Worm (Caenorhabditis elegans) whole organism, midembryonic: ENCODE results near the gene ZK795.2.

Experiments
- T22C8.4 ChIP-seq: fragments of 200-800 bp; sonication (Bioruptor generic); IDR thresholded peaks from 2 replicates; pipeline ENCODE4 v1.3.6; 2022; ENCODE audit warnings: missing genetic modification characterization, missing compliant biosample characterization
- cog-1 ChIP-seq: sonication (generic microtip); optimal IDR thresholded peaks from 2 replicates; lab custom pipeline; 2016; ENCODE audit warnings: missing genetic modification characterization, missing compliant biosample characterization
- flt-1 ChIP-seq: fragments of 200-800 bp; sonication (Bioruptor generic); IDR thresholded peaks from 2 replicates; pipeline ENCODE4 v1.3.6; 2022; ENCODE audit warnings: missing genetic modification characterization, missing compliant biosample characterization
- klf-2 ChIP-seq: fragments of 200-800 bp; sonication (Bioruptor generic); conservative IDR thresholded peaks from 2 replicates; pipeline ENCODE4 v1.3.6; 2022; ENCODE audit warnings: missing genetic modification reagents, missing genetic modification characterization, missing compliant biosample characterization
- med-1 ChIP-seq: sonication (generic microtip); optimal IDR thresholded peaks from 2 replicates; lab custom pipeline; 2017; ENCODE audit warnings: missing genetic modification characterization, mild to moderate bottlenecking, missing compliant biosample characterization, antibody characterized with exemption, missing genetic modification reagents; ENCODE audit not compliant: insufficient read depth
- ref-1 ChIP-seq: fragments of 200-800 bp; sonication (Bioruptor generic); conservative IDR thresholded peaks from 2 replicates; pipeline ENCODE4 v1.3.6; 2022; ENCODE audit warnings: missing genetic modification reagents, missing genetic modification characterization, missing compliant biosample characterization
- tab-1 ChIP-seq: fragments of 200-800 bp; sonication (Bioruptor generic); IDR thresholded peaks from 2 replicates; pipeline ENCODE4 v1.3.6; 2022; ENCODE audit warnings: missing genetic modification characterization, missing compliant biosample characterization
- ztf-23 ChIP-seq: fragments of 200-800 bp; sonication (Bioruptor generic); IDR thresholded peaks from 2 replicates; pipeline ENCODE4 v1.3.6; 2022; ENCODE audit warnings: missing genetic modification reagents, missing genetic modification characterization, missing compliant biosample characterization
- ztf-29 ChIP-seq: fragments of 200-800 bp; sonication (Bioruptor generic); IDR thresholded peaks from 2 replicates; pipeline ENCODE4 v1.3.6; 2022; ENCODE audit warnings: missing genetic modification reagents, missing genetic modification characterization, missing compliant biosample characterization

Gene ZK795.2

ce11 chrIV:12558925-12559450, at the start of gene ZK795.2, which contains the start of gene ZK795.3:
TSS of gene ZK795.2 (minus strand) at chrIV:12558975.
TSS of gene ZK795.3 (plus strand) at chrIV:12559365.
- no peak for TF ChIP-seq cog-1 (tag; lab: Kevin White, UChicago)

ce11 chrIV:12605401-12605800, 46.6 kb upstream of the ZK795.2 start, which contains the start of gene Y55D9A.2:
TSS of gene Y55D9A.2 (minus strand) at chrIV:12605431.
- TF ChIP-seq ztf-29 (GFP tag; lab: Robert Waterston, UW): no peak
- TF ChIP-seq T22C8.4 (GFP tag; lab: Robert Waterston, UW): no peak
- TF ChIP-seq flt-1 (GFP tag; lab: Robert Waterston, UW): 0 out of 2 replicates have a peak, but pooled peaks have one; percentile 40
- TF ChIP-seq cog-1 (tag; lab: Kevin White, UChicago): no peak

- TF ChIP-seq ztf-29 (GFP tag; lab: Robert Waterston, UW) (no peak), tab-1 (GFP tag; lab: Robert Waterston, UW) (no peak), med-1 (GFP tag; lab: Kevin White, UChicago) (no peak), cog-1 (tag; lab: Kevin White, UChicago) (no peak), klf-2 (GFP tag; lab: Robert Waterston, UW) (no peak), T22C8.4 (GFP tag; lab: Robert Waterston, UW) (no peak), ref-1 (GFP tag; lab: Robert Waterston, UW) (no peak)
Observed at ce11 chrIV:12600941-12601340, 42.2 kb upstream of the ZK795.2 start.

ce11 chrIV:12599158-12599557, 40.4 kb upstream of the ZK795.2 start, which contains the start of gene pgp-1:
TSS of gene pgp-1 (minus strand) at chrIV:12599169.
- TF ChIP-seq ztf-29 (GFP tag; lab: Robert Waterston, UW) (no peak), med-1 (GFP tag; lab: Kevin White, UChicago) (no peak), ref-1 (GFP tag; lab: Robert Waterston, UW) (no peak), T22C8.4 (GFP tag; lab: Robert Waterston, UW) (no peak), klf-2 (GFP tag; lab: Robert Waterston, UW) (no peak), flt-1 (GFP tag; lab: Robert Waterston, UW) (no peak), cog-1 (tag; lab: Kevin White, UChicago) (no peak), tab-1 (GFP tag; lab: Robert Waterston, UW) (no peak), ztf-23 (GFP tag; lab: Robert Waterston, UW) (no peak)

- TF ChIP-seq ref-1 (GFP tag; lab: Robert Waterston, UW) (no peak), cog-1 (tag; lab: Kevin White, UChicago) (no peak), T22C8.4 (GFP tag; lab: Robert Waterston, UW) (no peak), ztf-29 (GFP tag; lab: Robert Waterston, UW) (no peak), ztf-23 (GFP tag; lab: Robert Waterston, UW) (no peak), flt-1 (GFP tag; lab: Robert Waterston, UW) (no peak), tab-1 (GFP tag; lab: Robert Waterston, UW) (no peak), med-1 (GFP tag; lab: Kevin White, UChicago) (no peak)
Observed at ce11 chrIV:12596960-12597359, 38.2 kb upstream of the ZK795.2 start.

ce11 chrIV:12594574-12594973, 35.8 kb upstream of the ZK795.2 start:
- TF ChIP-seq tab-1 (GFP tag; lab: Robert Waterston, UW) (peak; percentile 80), med-1 (GFP tag; lab: Kevin White, UChicago) (peak; percentile 49), T22C8.4 (GFP tag; lab: Robert Waterston, UW) (peak; percentile 76), ref-1 (GFP tag; lab: Robert Waterston, UW) (peak; percentile 51; the same call in 1 of the 2 replicates), ztf-23 (GFP tag; lab: Robert Waterston, UW) (peak; percentile 88), klf-2 (GFP tag; lab: Robert Waterston, UW) (peak; percentile 69), ztf-29 (GFP tag; lab: Robert Waterston, UW) (peak; percentile 71; the same call in 1 of the 2 replicates), flt-1 (GFP tag; lab: Robert Waterston, UW) (peak; percentile 63), cog-1 (tag; lab: Kevin White, UChicago) (peak; percentile 59)

- TF ChIP-seq T22C8.4 (GFP tag; lab: Robert Waterston, UW) (no peak), cog-1 (tag; lab: Kevin White, UChicago) (no peak), ref-1 (GFP tag; lab: Robert Waterston, UW) (no peak)
Observed at ce11 chrIV:12590373-12590772, 31.6 kb upstream of the ZK795.2 start, which contains the start of gene cul-6. TSS of gene cul-6 (minus strand) at chrIV:12590451.

- TF ChIP-seq flt-1 (GFP tag; lab: Robert Waterston, UW) (no peak), med-1 (GFP tag; lab: Kevin White, UChicago) (no peak), ztf-23 (GFP tag; lab: Robert Waterston, UW) (no peak), T22C8.4 (GFP tag; lab: Robert Waterston, UW) (no peak)
Observed at ce11 chrIV:12585966-12586365, 27.2 kb upstream of the ZK795.2 start, which contains the start of gene K08E7.8. TSS of gene K08E7.8 (minus strand) at chrIV:12586066.

ce11 chrIV:12584146-12584545, 25.4 kb upstream of the ZK795.2 start:
- TF ChIP-seq ztf-23 (GFP tag; lab: Robert Waterston, UW): 0 out of 2 replicates have a peak, but pooled peaks have one; percentile 6
- no peak for TF ChIP-seq cog-1 (tag; lab: Kevin White, UChicago)
- no peak for TF ChIP-seq klf-2 (GFP tag; lab: Robert Waterston, UW)
- 0 out of 2 replicates have a peak, but pooled peaks have one; percentile 44 for TF ChIP-seq ref-1 (GFP tag; lab: Robert Waterston, UW)
- TF ChIP-seq flt-1 (GFP tag; lab: Robert Waterston, UW): no peak
- TF ChIP-seq ztf-29 (GFP tag; lab: Robert Waterston, UW): no peak
- TF ChIP-seq tab-1 (GFP tag; lab: Robert Waterston, UW): no peak
